Worm (Caenorhabditis elegans) whole organism, late embryonic: ENCODE results near the gene F54F2.6.

Experiments
- ceh-2 ChIP-seq: sonication (generic microtip); optimal IDR thresholded peaks from 2 replicates; lab custom pipeline; 2016; ENCODE audit warnings: missing genotype, missing genetic modification characterization, missing compliant biosample characterization
- ceh-22 ChIP-seq: sonication (generic microtip); optimal IDR thresholded peaks from 2 replicates; lab custom pipeline; 2017; ENCODE audit warnings: missing biosample characterization, missing genetic modification characterization
- fax-1 ChIP-seq: sonication (generic microtip); optimal IDR thresholded peaks from 2 replicates; lab custom pipeline; 2016; ENCODE audit warnings: missing genotype, missing genetic modification characterization, missing compliant biosample characterization
- fkh-10 ChIP-seq: fragments of 150-350 bp; optimal IDR thresholded peaks from 2 replicates; lab custom pipeline; 2014; ENCODE audit warnings: missing biosample characterization, missing genetic modification reagents, missing genetic modification characterization
- lin-11 ChIP-seq: fragments of 200-800 bp; sonication (Bioruptor generic); optimal IDR thresholded peaks from 2 replicates; lab custom pipeline; 2018; ENCODE audit warnings: mild to moderate bottlenecking, missing genetic modification characterization, missing compliant biosample characterization
- odd-2 ChIP-seq: sonication (generic microtip); optimal IDR thresholded peaks from 2 replicates; lab custom pipeline; 2017; ENCODE audit warnings: antibody characterized with exemption, mild to moderate bottlenecking, missing genetic modification characterization, missing compliant biosample characterization
- pag-3 ChIP-seq: sonication (generic microtip); optimal IDR thresholded peaks from 2 replicates; lab custom pipeline; 2016; ENCODE audit warnings: missing compliant biosample characterization, missing genetic modification characterization, borderline replicate concordance
- unc-3 ChIP-seq, 2 experiments: fragments of 200-800 bp in 1 of 2; sonication (Bioruptor generic) in 1 of 2; sonication (generic microtip) in 1 of 2; conservative IDR thresholded peaks in 1 of 2; optimal IDR thresholded peaks in 1 of 2; 2 replicates each; pipeline versions ENCODE4 v1.3.6 to Lab custom; 2016 to 2022; ENCODE audit warnings: missing compliant biosample characterization in 2 of 2, missing genetic modification characterization in 2 of 2, missing genetic modification reagents in 1 of 2
- zip-5 ChIP-seq: sonication (generic microtip); optimal IDR thresholded peaks from 2 replicates; lab custom pipeline; 2016; ENCODE audit warnings: missing genetic modification characterization, missing compliant biosample characterization

- TF ChIP-seq lin-11 (tag; lab: Kevin White, UChicago) (no peak), ceh-2 (no peak), fkh-10 (GFP tag; lab: Kevin White, UChicago) (no peak), ceh-22 (tag; lab: Kevin White, UChicago) (no peak), pag-3 (no peak), odd-2 (tag; lab: Kevin White, UChicago) (no peak), unc-3 (GFP tag; conservative IDR thresholded peaks at IDR 0.05; lab: Robert Waterston, UW) (no peak), unc-3 (tag; optimal IDR thresholded peaks at IDR 0.05; lab: Kevin White, UChicago) (no peak), fax-1 (tag; lab: Kevin White, UChicago) (no peak), zip-5 (tag; lab: Kevin White, UChicago) (no peak)
Observed at ce11 chrIII:8818599-8818998, 18.1 kb upstream of the F54F2.6 start, which contains the start of gene pat-2.
